Worm (Caenorhabditis elegans): Measurements from ENCODE around the gene Y22F5A.11.

ce11 chrV:10320101-10320761, 44.8 kb upstream of the Y22F5A.11 start, which contains the start of the genes gna-1 and B0024.13:
- TF ChIP-seq him-1 (tag; optimal IDR thresholded peaks at IDR 0.05) (no peak), dao-5 (tag; optimal IDR thresholded peaks at IDR 0.05) (no peak), W03F9.2 (tag; optimal IDR thresholded peaks at IDR 0.05) (no peak)

Measured in whole organism, L4/young adult.